Worm (Caenorhabditis elegans) whole organism, mixed stage, embryonic: ENCODE results near the gene F56B3.2.

ENCODE experiments used
- M03D4.4 ChIP-seq: sonication (generic microtip); optimal IDR thresholded peaks from 2 replicates; lab custom pipeline; 2017; ENCODE audit warnings: mild to moderate bottlenecking, missing genetic modification characterization, missing compliant biosample characterization
- bed-3 ChIP-seq: fragments of 200-800 bp; sonication (Bioruptor generic); optimal IDR thresholded peaks from 3 replicates; lab custom pipeline; 2018; ENCODE audit warnings: mild to moderate bottlenecking, missing genetic modification characterization, moderate library complexity, missing compliant biosample characterization
- blmp-1 ChIP-seq: fragments of 150-350 bp; optimal IDR thresholded peaks from 2 replicates; lab custom pipeline; 2014; ENCODE audit warnings: missing biosample characterization, missing genetic modification characterization
- ceh-39 ChIP-seq: fragments of 150-350 bp; optimal IDR thresholded peaks from 2 replicates; lab custom pipeline; 2014; ENCODE audit warnings: missing biosample characterization, missing genetic modification characterization
- ceh-43 ChIP-seq: fragments of 200-800 bp; sonication (Bioruptor generic); optimal IDR thresholded peaks from 2 replicates; lab custom pipeline; 2018; ENCODE audit warnings: mild to moderate bottlenecking, missing genetic modification characterization, moderate library complexity, missing compliant biosample characterization
- ceh-83 ChIP-seq: fragments of 200-800 bp; sonication (Bioruptor generic); optimal IDR thresholded peaks from 2 replicates; lab custom pipeline; 2018; ENCODE audit warnings: mild to moderate bottlenecking, missing genetic modification characterization, missing compliant biosample characterization
- ces-1 ChIP-seq: fragments of 150-350 bp; optimal IDR thresholded peaks from 2 replicates; lab custom pipeline; 2014; ENCODE audit warnings: missing biosample characterization, missing genetic modification reagents, missing genetic modification characterization
- drap-1 ChIP-seq: fragments of 200-800 bp; sonication (Bioruptor generic); optimal IDR thresholded peaks from 3 replicates; lab custom pipeline; 2018; ENCODE audit warnings: mild to moderate bottlenecking, missing genetic modification characterization, missing compliant biosample characterization
- elt-1 ChIP-seq: sonication (generic microtip); optimal IDR thresholded peaks from 2 replicates; lab custom pipeline; 2017; ENCODE audit warnings: missing genetic modification characterization, mild to moderate bottlenecking, missing compliant biosample characterization, antibody characterized with exemption, moderate library complexity, borderline replicate concordance; ENCODE audit not compliant: insufficient read depth
- elt-3 ChIP-seq: fragments of 150-350 bp; optimal IDR thresholded peaks from 2 replicates; lab custom pipeline; 2014; ENCODE audit warnings: missing biosample characterization, missing genetic modification characterization
- flh-1 ChIP-seq: fragments of 200-800 bp; sonication (Bioruptor generic); optimal IDR thresholded peaks from 2 replicates; lab custom pipeline; 2018; ENCODE audit warnings: mild to moderate bottlenecking, missing genetic modification characterization, moderate library complexity, missing compliant biosample characterization
- ham-2 ChIP-seq: fragments of 200-800 bp; sonication (Bioruptor generic); optimal IDR thresholded peaks from 2 replicates; lab custom pipeline; 2018; ENCODE audit warnings: mild to moderate bottlenecking, missing genetic modification characterization, missing compliant biosample characterization
- hlh-1 ChIP-seq: fragments of 150-350 bp; optimal IDR thresholded peaks from 2 replicates; lab custom pipeline; 2014; ENCODE audit warnings: missing biosample characterization, missing genetic modification reagents, missing genetic modification characterization
- lin-13 ChIP-seq: fragments of 150-350 bp; optimal IDR thresholded peaks from 2 replicates; lab custom pipeline; 2014; ENCODE audit warnings: missing biosample characterization, missing genetic modification characterization
- lin-32 ChIP-seq: fragments of 200-800 bp; sonication (Bioruptor generic); optimal IDR thresholded peaks from 2 replicates; lab custom pipeline; 2018; ENCODE audit warnings: mild to moderate bottlenecking, missing genetic modification characterization, missing compliant biosample characterization
- lsy-2 ChIP-seq: fragments of 150-350 bp; optimal IDR thresholded peaks from 2 replicates; lab custom pipeline; 2014; ENCODE audit warnings: missing biosample characterization, missing genetic modification characterization
- mab-5 ChIP-seq: fragments of 150-350 bp; optimal IDR thresholded peaks from 2 replicates; lab custom pipeline; 2014; ENCODE audit warnings: missing biosample characterization, missing genetic modification characterization
- mep-1 ChIP-seq: fragments of 150-350 bp; optimal IDR thresholded peaks from 2 replicates; lab custom pipeline; 2017; ENCODE audit warnings: missing biosample characterization, missing genetic modification reagents, missing genetic modification characterization, inconsistent platforms
- nhr-12 ChIP-seq: fragments of 150-350 bp; optimal IDR thresholded peaks from 2 replicates; lab custom pipeline; 2014; ENCODE audit warnings: missing biosample characterization, missing genetic modification characterization
- nhr-2 ChIP-seq: fragments of 150-350 bp; optimal IDR thresholded peaks from 2 replicates; lab custom pipeline; 2014; ENCODE audit warnings: missing biosample characterization, missing genetic modification characterization
- nhr-28 ChIP-seq: fragments of 150-350 bp; optimal IDR thresholded peaks from 2 replicates; lab custom pipeline; 2014; ENCODE audit warnings: missing biosample characterization, missing genetic modification characterization
- nhr-76 ChIP-seq: sonication (generic microtip); optimal IDR thresholded peaks from 2 replicates; lab custom pipeline; 2017; ENCODE audit warnings: missing biosample characterization, missing genetic modification characterization
- pha-4 ChIP-seq: fragments of 150-350 bp; optimal IDR thresholded peaks from 2 replicates; lab custom pipeline; 2018; ENCODE audit warnings: missing biosample characterization, missing genetic modification reagents, missing genetic modification characterization
- sem-2 ChIP-seq: fragments of 200-800 bp; sonication (Bioruptor generic); optimal IDR thresholded peaks from 2 replicates; lab custom pipeline; 2018; ENCODE audit warnings: mild to moderate bottlenecking, missing genetic modification characterization, missing compliant biosample characterization
- sptf-1 ChIP-seq: sonication (generic microtip); optimal IDR thresholded peaks from 2 replicates; lab custom pipeline; 2017; ENCODE audit warnings: mild to moderate bottlenecking, missing genetic modification characterization, moderate library complexity, missing compliant biosample characterization
- unc-120 ChIP-seq: sonication (generic microtip); optimal IDR thresholded peaks from 2 replicates; lab custom pipeline; 2017; ENCODE audit warnings: missing genetic modification characterization, missing compliant biosample characterization; ENCODE audit not compliant: poor library complexity, severe bottlenecking
- unc-39 ChIP-seq: fragments of 150-350 bp; optimal IDR thresholded peaks from 2 replicates; lab custom pipeline; 2014; ENCODE audit warnings: missing biosample characterization, missing genetic modification characterization
- unc-62 ChIP-seq: fragments of 150-350 bp; optimal IDR thresholded peaks from 2 replicates; lab custom pipeline; 2014; ENCODE audit warnings: missing biosample characterization, missing genetic modification reagents, missing genetic modification characterization
- zip-8 ChIP-seq: fragments of 150-350 bp; optimal IDR thresholded peaks from 2 replicates; lab custom pipeline; 2014; ENCODE audit warnings: missing biosample characterization, missing genetic modification characterization

Gene F56B3.2

DNA sequence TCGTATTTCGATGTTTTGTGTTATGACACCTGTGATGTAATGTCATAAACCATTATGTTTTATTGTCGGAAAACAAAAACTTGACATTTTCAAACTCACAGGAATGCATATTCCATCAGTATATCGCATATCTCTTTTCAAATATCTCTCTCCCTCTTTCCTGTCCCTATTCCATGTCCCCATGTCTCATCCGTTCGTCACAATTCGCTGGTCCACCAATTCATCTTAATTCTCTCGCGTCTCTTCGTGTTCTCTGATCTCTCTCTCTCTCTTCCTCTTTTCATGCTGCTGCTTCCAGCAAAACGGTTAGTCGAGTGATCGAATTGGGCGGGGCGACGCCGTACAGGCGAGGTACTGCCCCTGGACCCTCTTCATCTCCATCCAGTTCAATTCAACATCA is 26.6 kb downstream of the F56B3.2 start:
- peak; percentile 53 for TF ChIP-seq unc-62
- no peak for TF ChIP-seq elt-1 (tag; lab: Kevin White, UChicago)

ce11 chrIV:740674-741073 is 27.7 kb downstream of the F56B3.2 start:
- TF ChIP-seq nhr-2 (tag; lab: Kevin White, UChicago): peak; percentile 17
- peak; percentile 80 for TF ChIP-seq mab-5 (tag; lab: Kevin White, UChicago)
- peak; percentile 48 for TF ChIP-seq ces-1 (GFP tag; lab: Kevin White, UChicago)
- peak; percentile 41 for TF ChIP-seq unc-120
- TF ChIP-seq ceh-39 (tag; lab: Kevin White, UChicago): no peak
- TF ChIP-seq hlh-1: peak; percentile 78
- TF ChIP-seq bed-3 (GFP tag; lab: Kevin White, UChicago): no peak
- no peak for TF ChIP-seq lin-13
- TF ChIP-seq unc-62: peak; percentile 95
- TF ChIP-seq sptf-1 (tag; lab: Kevin White, UChicago): no peak
- no peak for TF ChIP-seq flh-1 (GFP tag; lab: Kevin White, UChicago)
- TF ChIP-seq drap-1 (GFP tag; lab: Kevin White, UChicago): no peak
- no peak for TF ChIP-seq blmp-1 (tag; lab: Kevin White, UChicago)

DNA sequence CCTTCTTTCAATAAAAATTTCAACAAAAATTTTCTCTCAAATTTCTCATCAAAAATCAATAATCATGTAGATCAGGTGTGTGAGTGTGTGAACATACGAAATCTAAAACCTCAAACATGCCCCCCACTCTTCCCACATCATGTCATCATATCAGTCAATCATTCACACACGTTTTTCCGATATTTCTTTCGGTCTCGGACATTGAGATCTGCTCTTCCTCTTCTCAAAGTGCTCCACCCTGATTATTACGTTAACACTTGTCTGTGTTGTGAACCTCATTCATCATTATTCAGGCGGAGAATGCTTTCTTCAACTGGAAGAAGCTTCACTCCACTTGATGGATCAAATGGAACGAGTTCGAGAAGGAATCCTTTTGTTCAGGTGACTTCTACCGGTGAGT is 31.9 kb downstream of the F56B3.2 start, which contains the start of gene kvs-5:
Gene kvs-5 (plus strand): TSS at position 301 of the 400 bp plus-strand sequence.
- TF ChIP-seq unc-62: peak; percentile 79
- no peak for TF ChIP-seq ham-2 (GFP tag; lab: Kevin White, UChicago)

DNA sequence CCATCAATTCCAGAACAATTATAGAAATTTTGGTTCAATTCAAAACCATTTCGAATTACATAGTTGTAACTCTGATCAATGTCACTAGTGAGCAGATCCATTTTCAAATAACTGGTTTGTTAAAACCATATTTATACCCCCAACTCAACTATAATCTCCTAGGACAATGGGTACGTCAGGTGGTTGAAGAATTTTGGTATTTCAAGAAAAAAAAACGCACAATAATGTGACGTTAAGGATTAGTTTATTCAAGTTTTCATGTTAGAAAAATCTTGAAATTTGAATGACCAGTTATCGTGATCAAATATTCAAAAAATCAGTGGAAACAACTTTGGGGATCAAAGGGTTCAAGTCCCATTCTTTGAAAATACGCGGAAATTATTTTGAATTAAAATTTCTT is 37.4 kb downstream of the F56B3.2 start, which contains the start of gene srt-24:
Gene srt-24 (minus strand): TSS at position 101 of the 400 bp plus-strand sequence.
- TF ChIP-seq sem-2 (no peak), nhr-28 (tag; lab: Kevin White, UChicago) (no peak), lsy-2 (tag; lab: Kevin White, UChicago) (no peak), unc-120 (no peak)

DNA sequence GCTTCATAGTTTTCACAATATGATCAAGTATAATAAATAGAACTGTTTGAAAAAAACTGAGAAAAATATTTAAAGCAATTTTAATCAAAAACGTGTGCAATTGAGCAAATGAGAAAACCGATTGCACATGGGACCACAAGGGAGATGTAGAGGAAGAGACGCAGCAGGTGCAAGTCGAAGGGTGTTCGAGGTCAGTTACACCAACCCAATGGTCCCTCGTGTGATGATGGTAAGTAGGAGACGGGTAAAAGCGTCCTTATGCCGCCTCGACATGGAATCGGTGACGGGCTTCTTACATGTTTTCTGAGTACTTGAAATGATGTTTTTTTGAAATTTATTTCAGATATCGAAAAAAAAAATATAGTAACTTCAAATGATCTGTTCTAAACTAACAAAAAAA is 40.3 kb downstream of the F56B3.2 start, which contains the start of gene Y55F3C.9:
Gene Y55F3C.9 (minus strand): TSS at position 101 of the 400 bp plus-strand sequence.
- TF ChIP-seq elt-3 (tag; lab: Kevin White, UChicago) (no peak), ceh-83 (no peak), drap-1 (GFP tag; lab: Kevin White, UChicago) (no peak), nhr-28 (tag; lab: Kevin White, UChicago) (no peak), pha-4 (no peak), lin-32 (GFP tag; lab: Kevin White, UChicago) (no peak), blmp-1 (tag; lab: Kevin White, UChicago) (no peak), bed-3 (GFP tag; lab: Kevin White, UChicago) (no peak), ham-2 (GFP tag; lab: Kevin White, UChicago) (no peak)

DNA sequence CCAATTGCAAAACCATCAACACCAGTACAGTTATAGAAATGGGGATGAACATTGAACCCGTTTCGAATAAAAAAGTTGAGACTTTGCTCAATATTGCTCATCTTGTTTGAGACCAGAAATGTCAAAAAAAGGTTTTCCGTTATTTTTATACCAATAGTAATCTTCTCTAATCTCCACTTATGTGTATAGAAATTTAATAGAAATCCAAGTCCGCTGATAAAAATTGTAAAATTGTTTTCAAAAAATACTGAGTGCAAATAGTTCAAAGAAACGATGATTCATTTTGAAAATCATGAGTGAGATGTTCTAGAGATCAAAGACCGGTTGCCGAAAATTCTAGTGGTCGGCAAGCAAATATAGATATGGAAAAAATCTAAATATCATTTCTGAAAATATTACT is 49.0 kb downstream of the F56B3.2 start, which contains the start of gene Y55F3C.10:
Gene Y55F3C.10 (minus strand): TSS at position 101 of the 400 bp plus-strand sequence.
- TF ChIP-seq M03D4.4 (tag; lab: Kevin White, UChicago): no peak
- TF ChIP-seq unc-62: no peak
- no peak for TF ChIP-seq ceh-43 (GFP tag; lab: Kevin White, UChicago)
- TF ChIP-seq drap-1 (GFP tag; lab: Kevin White, UChicago): no peak
- no peak for TF ChIP-seq unc-120
- no peak for TF ChIP-seq nhr-12 (tag; lab: Kevin White, UChicago)
- no peak for TF ChIP-seq pha-4
- no peak for TF ChIP-seq ceh-39 (tag; lab: Kevin White, UChicago)
- no peak for TF ChIP-seq zip-8 (tag; lab: Kevin White, UChicago)
- no peak for TF ChIP-seq unc-39 (tag; lab: Kevin White, UChicago)
- no peak for TF ChIP-seq mab-5 (tag; lab: Kevin White, UChicago)
- no peak for TF ChIP-seq lin-13
- TF ChIP-seq nhr-76 (tag; lab: Kevin White, UChicago): no peak
- TF ChIP-seq mep-1: no peak
- TF ChIP-seq flh-1 (GFP tag; lab: Kevin White, UChicago): no peak
- no peak for TF ChIP-seq bed-3 (GFP tag; lab: Kevin White, UChicago)
- no peak for TF ChIP-seq ces-1 (GFP tag; lab: Kevin White, UChicago)
- TF ChIP-seq nhr-2 (tag; lab: Kevin White, UChicago): no peak
- no peak for TF ChIP-seq nhr-28 (tag; lab: Kevin White, UChicago)
